Fruit fly (Drosophila melanogaster) whole organism, wandering third instar larva: ENCODE measurements around the gene CG32069.

Source experiments
- Abd-B ChIP-seq: fragments of >200 bp; optimal IDR thresholded peaks from 2 replicates; lab custom pipeline; 2017; ENCODE audit warnings: missing biosample characterization, missing genetic modification characterization
- CrebA ChIP-seq: fragments of 200-800 bp; sonication (Bioruptor generic); optimal IDR thresholded peaks from 2 replicates; lab custom pipeline; 2016; ENCODE audit warnings: missing biosample characterization, mild to moderate bottlenecking, missing genetic modification characterization, borderline replicate concordance
- Dfd ChIP-seq: fragments of >200 bp; optimal IDR thresholded peaks from 2 replicates; lab custom pipeline; 2017; ENCODE audit warnings: missing biosample characterization, missing genetic modification characterization
- Vsx2 ChIP-seq: fragments of 200-300, 225-300 bp; sonication (Bioruptor generic); optimal IDR thresholded peaks from 2 replicates; lab custom pipeline; 2018; ENCODE audit warnings: missing biosample characterization, missing genetic modification characterization; ENCODE audit not compliant: partially characterized antibody
- br ChIP-seq: fragments of 200-800 bp; sonication (Bioruptor generic); optimal IDR thresholded peaks from 2 replicates; lab custom pipeline; 2016; ENCODE audit warnings: missing biosample characterization, missing genetic modification characterization
- dmrt93B ChIP-seq: fragments of 200-800 bp; sonication (Bioruptor generic); optimal IDR thresholded peaks from 2 replicates; lab custom pipeline; 2018; ENCODE audit warnings: missing biosample characterization, mild to moderate bottlenecking, missing genetic modification characterization
- fru ChIP-seq: fragments of 200-800 bp; sonication (Bioruptor generic); optimal IDR thresholded peaks from 3 replicates; lab custom pipeline; 2016; ENCODE audit warnings: missing biosample characterization, mild to moderate bottlenecking, missing genetic modification characterization
- lola ChIP-seq: fragments of >200 bp; optimal IDR thresholded peaks from 2 replicates; lab custom pipeline; 2017; ENCODE audit warnings: missing biosample characterization, missing genetic modification characterization
- psq ChIP-seq: fragments of 200-800 bp; sonication (Bioruptor generic); optimal IDR thresholded peaks from 3 replicates; lab custom pipeline; 2017; ENCODE audit warnings: missing biosample characterization, mild to moderate bottlenecking, missing genetic modification characterization, moderate library complexity
- rgr ChIP-seq: fragments of 200-800 bp; sonication (Bioruptor generic); optimal IDR thresholded peaks from 3 replicates; lab custom pipeline; 2016; ENCODE audit warnings: missing biosample characterization, mild to moderate bottlenecking, missing genetic modification characterization
- sv ChIP-seq: fragments of 200-800 bp; sonication (Bioruptor generic); optimal IDR thresholded peaks from 3 replicates; lab custom pipeline; 2016; ENCODE audit warnings: missing biosample characterization, missing genetic modification characterization
- tai ChIP-seq: sonication (Bioruptor generic); optimal IDR thresholded peaks from 2 replicates; lab custom pipeline; 2016; ENCODE audit warnings: missing biosample characterization, missing genetic modification characterization
- woc ChIP-seq: sonication (Bioruptor generic); optimal IDR thresholded peaks from 2 replicates; lab custom pipeline; 2016; ENCODE audit warnings: missing biosample characterization, mild to moderate bottlenecking, missing genetic modification characterization

- TF ChIP-seq br (GFP tag; lab: Kevin White, UChicago): no peak
- TF ChIP-seq tai (GFP tag; lab: Kevin White, UChicago): no peak
- no peak for TF ChIP-seq lola
- TF ChIP-seq Vsx2 (GFP tag; lab: Kevin White, UChicago): no peak
- TF ChIP-seq dmrt93B (GFP tag; lab: Kevin White, UChicago): no peak
- no peak for TF ChIP-seq Abd-B
- no peak for TF ChIP-seq Dfd
- no peak for TF ChIP-seq CrebA (GFP tag; lab: Kevin White, UChicago)
- TF ChIP-seq fru: no peak
- no peak for TF ChIP-seq psq
- TF ChIP-seq woc: no peak
- peak; percentile 56 for TF ChIP-seq rgr
- TF ChIP-seq sv (GFP tag; lab: Kevin White, UChicago): no peak
These were observed 8.0 kb upstream of the CG32069 start, which contains the start of gene Mocs1 for dm6 chr3L:11070372-11070854.
